Fruit fly (Drosophila melanogaster) whole organism, embryonic: ENCODE measurements around the gene CG8173.

Experiments used
- Abd-B ChIP-seq: fragments of 200-800 bp; sonication (Bioruptor generic); optimal IDR thresholded peaks from 2 replicates; lab custom pipeline; 2018; ENCODE audit warnings: missing biosample characterization, mild to moderate bottlenecking, missing genetic modification characterization, moderate library complexity
- Awh ChIP-seq: fragments of 200-800 bp; sonication (Bioruptor generic); IDR thresholded peaks from 2 replicates; pipeline ENCODE4, ENCODE4 v1.3.6; 2022; ENCODE audit warnings: missing biosample characterization, missing genetic modification characterization
- CG11398 ChIP-seq: fragments of 200-800 bp; sonication (Bioruptor generic); optimal IDR thresholded peaks from 2 replicates; lab custom pipeline; 2016; ENCODE audit warnings: missing biosample characterization, missing genetic modification characterization
- CG11456 ChIP-seq: fragments of 200-800 bp; sonication (Bioruptor generic); IDR thresholded peaks from 3 replicates; pipeline ENCODE4 v1.3.6; 2022; ENCODE audit warnings: missing biosample characterization, missing genetic modification characterization
- CG11560 ChIP-seq: fragments of 200-800 bp; sonication (Bioruptor generic); IDR thresholded peaks from 3 replicates; pipeline ENCODE4 v1.3.6; 2022; ENCODE audit warnings: missing biosample characterization, missing genetic modification characterization
- CG13894 ChIP-seq: fragments of 200-800 bp; sonication (Bioruptor generic); optimal IDR thresholded peaks from 3 replicates; lab custom pipeline; 2018; ENCODE audit warnings: missing biosample characterization, mild to moderate bottlenecking, missing genetic modification characterization, moderate library complexity
- CG14441 ChIP-seq: fragments of 200-800 bp; sonication (Bioruptor generic); IDR thresholded peaks from 2 replicates; pipeline ENCODE4 v1.3.6; 2022; ENCODE audit warnings: missing biosample characterization, missing genetic modification characterization
- CG14860 ChIP-seq: fragments of 200-800 bp; sonication (Bioruptor generic); IDR thresholded peaks from 3 replicates; pipeline ENCODE4 v1.3.6; 2022; ENCODE audit warnings: missing biosample characterization, missing genetic modification characterization; ENCODE audit not compliant: partially characterized antibody
- CG1529 ChIP-seq: fragments of 200-800 bp; sonication (Bioruptor generic); optimal IDR thresholded peaks from 3 replicates; lab custom pipeline; 2018; ENCODE audit warnings: missing biosample characterization, missing genetic modification characterization
- CG15696 ChIP-seq: fragments of 200-800 bp; sonication (Bioruptor generic); optimal IDR thresholded peaks from 2 replicates; lab custom pipeline; 2019; ENCODE audit warnings: missing biosample characterization, mild to moderate bottlenecking, missing genetic modification characterization, moderate library complexity
- CG1603 ChIP-seq: fragments of 200-800 bp; sonication (Bioruptor generic); optimal IDR thresholded peaks from 2 replicates; lab custom pipeline; 2019; ENCODE audit warnings: missing biosample characterization, mild to moderate bottlenecking, missing genetic modification characterization, moderate library complexity
- CG2129 ChIP-seq: fragments of 200-800 bp; sonication (Bioruptor generic); IDR thresholded peaks from 2 replicates; pipeline ENCODE4 v1.3.6; 2022; ENCODE audit warnings: missing biosample characterization, missing genetic modification characterization; ENCODE audit not compliant: partially characterized antibody
- CG2875 ChIP-seq: fragments of 200-800 bp; sonication (Bioruptor generic); optimal IDR thresholded peaks from 2 replicates; lab custom pipeline; 2017; ENCODE audit warnings: missing biosample characterization, mild to moderate bottlenecking, missing genetic modification characterization, missing genetic modification reagents
- CG7372 ChIP-seq: fragments of 200-800 bp; sonication (Bioruptor generic); IDR thresholded peaks from 2 replicates; pipeline ENCODE4 v1.3.6; 2022; ENCODE audit warnings: missing biosample characterization, missing genetic modification characterization
- CG7987 ChIP-seq: fragments of 200-800 bp; sonication (Bioruptor generic); optimal IDR thresholded peaks from 2 replicates; lab custom pipeline; 2018; ENCODE audit warnings: missing biosample characterization, mild to moderate bottlenecking, missing genetic modification characterization, moderate library complexity
- CG8281 ChIP-seq: fragments of 200-800 bp; sonication (Bioruptor generic); optimal IDR thresholded peaks from 2 replicates; lab custom pipeline; 2018; ENCODE audit warnings: missing biosample characterization, mild to moderate bottlenecking, missing genetic modification characterization, moderate library complexity
- CG9727 ChIP-seq: fragments of 200-800 bp; sonication (Bioruptor generic); optimal IDR thresholded peaks from 3 replicates; lab custom pipeline; 2017; ENCODE audit warnings: missing biosample characterization, mild to moderate bottlenecking, missing genetic modification characterization
- D19A ChIP-seq: fragments of 200-800 bp; optimal IDR thresholded peaks from 3 replicates; lab custom pipeline; 2019; ENCODE audit warnings: missing biosample characterization, mild to moderate bottlenecking, missing genetic modification characterization, moderate library complexity
- Dbx ChIP-seq: fragments of 200-800 bp; sonication (Bioruptor generic); IDR thresholded peaks from 3 replicates; pipeline ENCODE4 v1.3.6; 2022; ENCODE audit warnings: missing biosample characterization, missing genetic modification characterization
- Dref ChIP-seq: fragments of 200-800 bp; sonication (Bioruptor generic); IDR thresholded peaks from 2 replicates; pipeline ENCODE4 v1.3.6; 2022; ENCODE audit warnings: missing biosample characterization, missing genetic modification characterization
- ERR ChIP-seq: fragments of 200-800 bp; sonication (Bioruptor generic); optimal IDR thresholded peaks from 2 replicates; lab custom pipeline; 2016; ENCODE audit warnings: missing biosample characterization, missing genetic modification characterization
- Hr3 ChIP-seq: fragments of 200-800 bp; sonication (Bioruptor generic); optimal IDR thresholded peaks from 3 replicates; lab custom pipeline; 2016; ENCODE audit warnings: missing biosample characterization, missing genetic modification characterization
- Mad ChIP-seq: fragments of 200-800 bp; sonication (Bioruptor generic); optimal IDR thresholded peaks from 2 replicates; lab custom pipeline; 2016; ENCODE audit warnings: missing biosample characterization, missing genetic modification characterization
- Mes4 ChIP-seq: fragments of 200-800 bp; sonication (Bioruptor generic); optimal IDR thresholded peaks from 2 replicates; lab custom pipeline; 2016; ENCODE audit warnings: missing biosample characterization, missing genetic modification characterization
- Neu2 ChIP-seq: fragments of 200-800 bp; sonication (Bioruptor generic); optimal IDR thresholded peaks from 3 replicates; lab custom pipeline; 2016; ENCODE audit warnings: missing biosample characterization, missing genetic modification characterization, borderline replicate concordance
- NfI ChIP-seq: fragments of 200-800 bp; sonication (Bioruptor generic); optimal IDR thresholded peaks from 3 replicates; lab custom pipeline; 2018; ENCODE audit warnings: missing biosample characterization, mild to moderate bottlenecking, missing genetic modification characterization, moderate library complexity
- Sin3A ChIP-seq: fragments of >200 bp; optimal IDR thresholded peaks from 2 replicates; lab custom pipeline; 2018
- Ssrp ChIP-seq: fragments of 200-800 bp; sonication (Bioruptor generic); optimal IDR thresholded peaks from 2 replicates; lab custom pipeline; 2018; ENCODE audit warnings: missing biosample characterization, mild to moderate bottlenecking, missing genetic modification characterization, moderate library complexity
- Usf ChIP-seq: fragments of 200-800 bp; sonication (Bioruptor generic); optimal IDR thresholded peaks from 2 replicates; lab custom pipeline; 2017; ENCODE audit warnings: missing genotype, missing biosample characterization, missing genetic modification characterization
- al ChIP-seq: fragments of 200-800 bp; sonication (Bioruptor generic); IDR thresholded peaks from 2 replicates; pipeline ENCODE4 v1.3.6; 2022; ENCODE audit warnings: missing biosample characterization, missing genetic modification characterization
- ato ChIP-seq: fragments of 200-800 bp; sonication (Bioruptor generic); IDR thresholded peaks from 2 replicates; pipeline ENCODE4 v1.3.6; 2022; ENCODE audit warnings: missing biosample characterization, missing genetic modification characterization; ENCODE audit not compliant: partially characterized antibody
- dati ChIP-seq: fragments of 200-800 bp; sonication (Bioruptor generic); IDR thresholded peaks from 2 replicates; pipeline ENCODE4 v1.3.6; 2022; ENCODE audit warnings: missing biosample characterization, missing genetic modification characterization
- dpn ChIP-seq, 2 experiments: fragments of 200-800 bp; sonication (Bioruptor generic); optimal IDR thresholded peaks; 3 replicates each; lab custom pipeline; 2016; ENCODE audit warnings: missing biosample characterization in 2 of 2, missing genetic modification characterization in 2 of 2
- eyg ChIP-seq: fragments of 200-800 bp; sonication (Bioruptor generic); optimal IDR thresholded peaks from 3 replicates; lab custom pipeline; 2016; ENCODE audit warnings: missing biosample characterization, missing genetic modification characterization
- fd96Cb ChIP-seq: fragments of 200-800 bp; sonication (Bioruptor generic); optimal IDR thresholded peaks from 2 replicates; lab custom pipeline; 2018; ENCODE audit warnings: missing biosample characterization, mild to moderate bottlenecking, missing genetic modification characterization, moderate library complexity
- gce ChIP-seq: fragments of 200-800 bp; sonication (Bioruptor generic); IDR thresholded peaks from 3 replicates; pipeline ENCODE4 v1.3.6; 2022; ENCODE audit warnings: missing biosample characterization, missing genetic modification characterization
- ind ChIP-seq: fragments of 200-800 bp; sonication (Bioruptor generic); optimal IDR thresholded peaks from 3 replicates; lab custom pipeline; 2016; ENCODE audit warnings: missing biosample characterization, missing genetic modification characterization
- lola ChIP-seq, 3 experiments: fragments of >200 bp in 2 of 3; fragments of 200-800 bp in 1 of 3; sonication (Bioruptor generic) in 1 of 3; optimal IDR thresholded peaks; 2 replicates each; lab custom pipeline; 2017 to 2019; ENCODE audit warnings: missing biosample characterization in 3 of 3, missing genetic modification characterization in 3 of 3, mild to moderate bottlenecking in 1 of 3, moderate library complexity in 1 of 3
- maf-S ChIP-seq: fragments of 200-800 bp; sonication (Bioruptor generic); optimal IDR thresholded peaks from 2 replicates; lab custom pipeline; 2016; ENCODE audit warnings: missing biosample characterization, missing genetic modification characterization
- mam ChIP-seq: fragments of 200-800 bp; sonication (Bioruptor generic); optimal IDR thresholded peaks from 3 replicates; lab custom pipeline; 2016; ENCODE audit warnings: missing biosample characterization, missing genetic modification characterization
- mld ChIP-seq: fragments of 200-800 bp; sonication (Bioruptor generic); IDR thresholded peaks from 3 replicates; pipeline ENCODE4 v1.3.6; 2022; ENCODE audit warnings: missing biosample characterization, missing genetic modification characterization; ENCODE audit not compliant: partially characterized antibody
- nom ChIP-seq: fragments of 200-800 bp; sonication (Bioruptor generic); optimal IDR thresholded peaks from 2 replicates; lab custom pipeline; 2017; ENCODE audit warnings: missing biosample characterization, missing genetic modification characterization, mild to moderate bottlenecking, moderate library complexity, missing genetic modification reagents
- scrt ChIP-seq: fragments of 200-800 bp; sonication (Bioruptor generic); optimal IDR thresholded peaks from 2 replicates; lab custom pipeline; 2018; ENCODE audit warnings: missing biosample characterization, mild to moderate bottlenecking, missing genetic modification characterization, moderate library complexity
- slp2 ChIP-seq: fragments of 200-800 bp; sonication (Bioruptor generic); optimal IDR thresholded peaks from 2 replicates; lab custom pipeline; 2016; ENCODE audit warnings: missing biosample characterization, missing genetic modification characterization
- sna ChIP-seq: fragments of 200-800 bp; sonication (Bioruptor generic); IDR thresholded peaks from 2 replicates; pipeline ENCODE4 v1.3.6; 2022; ENCODE audit warnings: missing biosample characterization, missing genetic modification characterization; ENCODE audit not compliant: partially characterized antibody
- unpg ChIP-seq: fragments of 200-800 bp; sonication (Bioruptor generic); optimal IDR thresholded peaks from 3 replicates; lab custom pipeline; 2018; ENCODE audit warnings: missing biosample characterization, mild to moderate bottlenecking, missing genetic modification characterization, moderate library complexity
- vnd ChIP-seq: fragments of 200-800 bp; sonication (Bioruptor generic); IDR thresholded peaks from 3 replicates; pipeline ENCODE4 v1.3.6; 2022; ENCODE audit warnings: missing biosample characterization, missing genetic modification characterization; ENCODE audit not compliant: partially characterized antibody
- zen2 ChIP-seq: fragments of 200-800 bp; sonication (Bioruptor generic); IDR thresholded peaks from 3 replicates; pipeline ENCODE4 v1.3.6; 2022; ENCODE audit warnings: missing biosample characterization, missing genetic modification characterization; ENCODE audit not compliant: partially characterized antibody

CG8173 gene

DNA sequence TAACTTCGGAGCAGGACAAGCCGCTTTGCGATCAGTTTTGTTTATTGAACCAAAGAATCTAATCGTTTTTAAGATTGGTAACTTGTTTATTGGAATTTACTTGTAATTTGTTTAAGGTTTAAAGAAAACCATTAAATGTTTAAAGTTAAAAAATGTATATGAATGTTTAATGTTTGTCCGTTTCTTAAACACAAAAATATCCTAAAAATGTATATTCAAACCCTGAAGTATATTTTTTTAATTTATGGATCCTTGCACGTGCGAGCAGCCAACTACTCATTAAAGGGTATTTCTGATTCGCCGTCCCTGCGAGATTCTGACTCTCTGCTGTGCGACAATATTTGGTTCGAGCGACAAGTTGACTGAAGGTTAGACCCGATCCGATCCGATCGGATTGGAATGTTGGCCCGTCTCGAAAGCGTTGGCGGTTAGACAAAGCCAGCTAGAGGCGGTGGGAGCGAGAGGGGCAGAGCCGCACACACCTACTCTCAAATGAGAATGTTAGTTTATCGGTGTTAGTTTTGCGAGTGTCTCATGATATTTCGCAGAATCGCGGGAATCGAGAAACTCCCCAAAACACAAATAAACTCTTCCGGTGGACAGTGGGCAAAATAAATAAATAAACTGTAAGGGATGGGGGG lies 10.5 kb downstream of the CG8173 start (continued):
- TF ChIP-seq Dbx (peak; percentile 86; the same call in 2 of the 3 replicates), Dref (GFP tag; lab: Robert Waterston, UW) (no peak), NfI (GFP tag; lab: Kevin White, UChicago) (peak; percentile 81), CG2875 (GFP tag; lab: Kevin White, UChicago) (peak; percentile 69), dpn (GFP tag; optimal IDR thresholded peaks at IDR 0.05; lab: Kevin White, UChicago) (peak; percentile 83 to 90), CG14441 (peak; percentile 75), CG9727 (GFP tag; lab: Kevin White, UChicago) (peak; percentile 92), CG11398 (GFP tag; lab: Kevin White, UChicago) (peak; percentile 68), Sin3A (no peak), ind (peak; percentile 76), maf-S (GFP tag; lab: Kevin White, UChicago) (peak; percentile 75), D19A (tag; lab: Kevin White, UChicago) (peak; percentile 99), Hr3 (GFP tag; lab: Kevin White, UChicago) (peak; percentile 84), eyg (GFP tag; lab: Kevin White, UChicago) (peak; percentile 69), nom (GFP tag; lab: Kevin White, UChicago) (peak; percentile 71), mld (GFP tag; lab: Robert Waterston, UW) (no peak), CG1603 (tag; lab: Kevin White, UChicago) (peak; percentile 38), Abd-B (peak; percentile 79), slp2 (GFP tag; lab: Kevin White, UChicago) (peak; percentile 72), gce (GFP tag; lab: Robert Waterston, UW) (peak; percentile 28; the same call in 1 of the 3 replicates), lola (GFP tag; optimal IDR thresholded peaks at IDR 0.05; lab: Kevin White, UChicago) (peak in 1 of 3 experiments; percentile 87), vnd (GFP tag; lab: Robert Waterston, UW) (no peak), fd96Cb (tag; lab: Kevin White, UChicago) (peak; percentile 83), Ssrp (tag; lab: Kevin White, UChicago) (peak; percentile 87), CG13894 (tag; lab: Kevin White, UChicago) (peak; percentile 78), CG2129 (GFP tag; lab: Robert Waterston, UW) (no peak), ato (no peak), Awh (GFP tag; lab: Robert Waterston, UW) (no peak), Mes4 (GFP tag; lab: Kevin White, UChicago) (peak; percentile 75), zen2 (no peak), unpg (peak; percentile 81), sna (GFP tag; lab: Robert Waterston, UW) (no peak), CG14860 (no peak), mam (GFP tag; lab: Kevin White, UChicago) (peak; percentile 77), ERR (GFP tag; lab: Kevin White, UChicago) (peak; percentile 66), CG1529 (GFP tag; lab: Kevin White, UChicago) (peak; percentile 78), al (GFP tag; lab: Robert Waterston, UW) (peak; percentile 75), dati (GFP tag; lab: Robert Waterston, UW) (0 out of 2 replicates have a peak, but pooled peaks have one; percentile 24), Usf (peak; percentile 82), CG15696 (tag; lab: Kevin White, UChicago) (peak; percentile 81), CG7372 (peak; percentile 63; the same call in 1 of the 2 replicates), CG11560 (peak; percentile 55; the same call in 1 of the 3 replicates), Mad (peak; percentile 81), scrt (GFP tag; lab: Kevin White, UChicago) (peak; percentile 85), CG11456 (GFP tag; lab: Robert Waterston, UW) (peak; percentile 79; the same call in 2 of the 3 replicates), CG8281 (tag; lab: Kevin White, UChicago) (peak; percentile 67), CG7987 (GFP tag; lab: Kevin White, UChicago) (peak; percentile 24), Neu2 (GFP tag; lab: Kevin White, UChicago) (peak; percentile 14)
